Fruit fly (Drosophila melanogaster) whole organism, embryonic: ENCODE data around the gene Svil.

Experiments used
- ATbp ChIP-seq: fragments of 200-800 bp; sonication (Bioruptor generic); optimal IDR thresholded peaks from 2 replicates; lab custom pipeline; 2017; ENCODE audit warnings: missing biosample characterization, mild to moderate bottlenecking, missing genetic modification characterization, missing genetic modification reagents
- Awh ChIP-seq: fragments of 200-800 bp; sonication (Bioruptor generic); IDR thresholded peaks from 2 replicates; pipeline ENCODE4, ENCODE4 v1.3.6; 2022; ENCODE audit warnings: missing biosample characterization, missing genetic modification characterization
- CG10543 ChIP-seq: fragments of 200-800 bp; sonication (Bioruptor generic); optimal IDR thresholded peaks from 3 replicates; lab custom pipeline; 2017; ENCODE audit warnings: missing biosample characterization, mild to moderate bottlenecking, missing genetic modification characterization, moderate library complexity
- CG11695 ChIP-seq: fragments of 200-800 bp; sonication (Bioruptor generic); IDR thresholded peaks from 3 replicates; pipeline ENCODE4 v1.3.6; 2022; ENCODE audit warnings: missing biosample characterization, missing genetic modification characterization
- CG12659 ChIP-seq: fragments of 200-800 bp; sonication (Bioruptor generic); optimal IDR thresholded peaks from 3 replicates; lab custom pipeline; 2017; ENCODE audit warnings: mild to moderate bottlenecking, missing biosample characterization, missing genetic modification reagents, missing genetic modification characterization
- CG15011 ChIP-seq: fragments of 200-800 bp; sonication (Bioruptor generic); optimal IDR thresholded peaks from 3 replicates; lab custom pipeline; 2018; ENCODE audit warnings: missing biosample characterization, mild to moderate bottlenecking, missing genetic modification characterization
- CG1529 ChIP-seq: fragments of 200-800 bp; sonication (Bioruptor generic); optimal IDR thresholded peaks from 3 replicates; lab custom pipeline; 2018; ENCODE audit warnings: missing biosample characterization, missing genetic modification characterization
- CG1602 ChIP-seq: fragments of 200-800 bp; sonication (Bioruptor generic); optimal IDR thresholded peaks from 3 replicates; lab custom pipeline; 2016; ENCODE audit warnings: missing biosample characterization, missing genetic modification characterization
- CG1647 ChIP-seq: fragments of 200-800 bp; sonication (Bioruptor generic); optimal IDR thresholded peaks from 3 replicates; lab custom pipeline; 2016; ENCODE audit warnings: missing biosample characterization, missing genetic modification characterization
- CG16813 ChIP-seq: fragments of 200-800 bp; sonication (Bioruptor generic); IDR thresholded peaks from 3 replicates; pipeline ENCODE4 v1.3.6; 2022; ENCODE audit warnings: missing biosample characterization, missing genetic modification characterization; ENCODE audit not compliant: partially characterized antibody
- CG17385 ChIP-seq: fragments of 200-800 bp; sonication (Bioruptor generic); optimal IDR thresholded peaks from 3 replicates; lab custom pipeline; 2018; ENCODE audit warnings: missing biosample characterization, mild to moderate bottlenecking, missing genetic modification characterization
- CG18011 ChIP-seq: fragments of 200-800 bp; sonication (Bioruptor generic); optimal IDR thresholded peaks from 2 replicates; lab custom pipeline; 2017; ENCODE audit warnings: missing biosample characterization, missing genetic modification characterization, mild to moderate bottlenecking, moderate library complexity, missing genotype
- CG18599 ChIP-seq: fragments of 200-800 bp; sonication (Bioruptor generic); optimal IDR thresholded peaks from 3 replicates; lab custom pipeline; 2017; ENCODE audit warnings: missing biosample characterization, missing genetic modification characterization, mild to moderate bottlenecking, moderate library complexity, missing genetic modification reagents
- CG2116 ChIP-seq: fragments of 200-800 bp; sonication (Bioruptor generic); optimal IDR thresholded peaks from 3 replicates; lab custom pipeline; 2018; ENCODE audit warnings: missing biosample characterization, mild to moderate bottlenecking, missing genetic modification characterization
- CG3065 ChIP-seq: fragments of 200-800 bp; sonication (Bioruptor generic); optimal IDR thresholded peaks from 2 replicates; lab custom pipeline; 2016; ENCODE audit warnings: missing biosample characterization, missing genetic modification characterization
- CG34422 ChIP-seq: fragments of 200-800 bp; sonication (Bioruptor generic); IDR thresholded peaks from 3 replicates; pipeline ENCODE4 v1.3.6; 2022; ENCODE audit warnings: missing biosample characterization, missing genetic modification characterization
- CG3838 ChIP-seq: fragments of 200-800 bp; sonication (Bioruptor generic); optimal IDR thresholded peaks from 3 replicates; lab custom pipeline; 2016; ENCODE audit warnings: missing biosample characterization, missing genetic modification characterization
- CG4707 ChIP-seq: fragments of 200-800 bp; sonication (Bioruptor generic); optimal IDR thresholded peaks from 2 replicates; lab custom pipeline; 2018; ENCODE audit warnings: missing biosample characterization, mild to moderate bottlenecking, missing genetic modification characterization, moderate library complexity
- CG6683 ChIP-seq: fragments of 200-800 bp; sonication (Bioruptor generic); optimal IDR thresholded peaks from 2 replicates; lab custom pipeline; 2017; ENCODE audit warnings: missing biosample characterization, mild to moderate bottlenecking, missing genetic modification characterization, missing genetic modification reagents
- CG7963 ChIP-seq: fragments of 200-800 bp; sonication (Bioruptor generic); IDR thresholded peaks from 3 replicates; pipeline ENCODE4 v1.3.6; 2022; ENCODE audit warnings: missing biosample characterization, missing genetic modification characterization; ENCODE audit not compliant: partially characterized antibody
- Camta ChIP-seq: fragments of 200-800 bp; sonication (Bioruptor generic); optimal IDR thresholded peaks from 2 replicates; lab custom pipeline; 2016; ENCODE audit warnings: missing biosample characterization, missing genetic modification characterization
- CrebB ChIP-seq: fragments of 200-800 bp; sonication (Bioruptor generic); optimal IDR thresholded peaks from 3 replicates; lab custom pipeline; 2018; ENCODE audit warnings: missing biosample characterization, mild to moderate bottlenecking, missing genetic modification characterization
- Dbx ChIP-seq: fragments of 200-800 bp; sonication (Bioruptor generic); IDR thresholded peaks from 3 replicates; pipeline ENCODE4 v1.3.6; 2022; ENCODE audit warnings: missing biosample characterization, missing genetic modification characterization
- Dip2 ChIP-seq: fragments of 200-800 bp; sonication (Bioruptor generic); IDR thresholded peaks from 2 replicates; pipeline ENCODE4 v1.3.6; 2022; ENCODE audit warnings: missing biosample characterization, missing genetic modification characterization
- Fer2 ChIP-seq: fragments of 200-800 bp; sonication (Bioruptor generic); optimal IDR thresholded peaks from 2 replicates; lab custom pipeline; 2018; ENCODE audit warnings: missing biosample characterization, mild to moderate bottlenecking, missing genetic modification characterization, moderate library complexity
- HHEX ChIP-seq: fragments of 200-800 bp; sonication (Bioruptor generic); optimal IDR thresholded peaks from 3 replicates; lab custom pipeline; 2017; ENCODE audit warnings: missing biosample characterization, mild to moderate bottlenecking, missing genetic modification characterization, missing genetic modification reagents
- Hmx ChIP-seq: fragments of 200-800 bp; sonication (Bioruptor generic); optimal IDR thresholded peaks from 2 replicates; lab custom pipeline; 2016; ENCODE audit warnings: missing biosample characterization, missing genetic modification characterization
- Hr39 ChIP-seq: fragments of >200 bp; optimal IDR thresholded peaks from 2 replicates; lab custom pipeline; 2017
- MBD-R2 ChIP-seq: fragments of 200-800 bp; sonication (Bioruptor generic); IDR thresholded peaks from 2 replicates; pipeline ENCODE4 v1.3.6; 2022; ENCODE audit warnings: missing biosample characterization, missing genetic modification characterization
- Max ChIP-seq: fragments of 200-800 bp; sonication (Bioruptor generic); optimal IDR thresholded peaks from 2 replicates; lab custom pipeline; 2016; ENCODE audit warnings: missing biosample characterization, mild to moderate bottlenecking, missing genetic modification characterization
- Mrtf ChIP-seq: fragments of 200-800 bp; sonication (Bioruptor generic); IDR thresholded peaks from 3 replicates; pipeline ENCODE4 v1.3.6; 2022; ENCODE audit warnings: missing biosample characterization, missing genetic modification characterization
- NfI ChIP-seq: fragments of 200-800 bp; sonication (Bioruptor generic); optimal IDR thresholded peaks from 3 replicates; lab custom pipeline; 2018; ENCODE audit warnings: missing biosample characterization, mild to moderate bottlenecking, missing genetic modification characterization, moderate library complexity
- Oli ChIP-seq: fragments of 200-800 bp; sonication (Bioruptor generic); optimal IDR thresholded peaks from 2 replicates; lab custom pipeline; 2018; ENCODE audit warnings: missing biosample characterization, mild to moderate bottlenecking, missing genetic modification characterization, moderate library complexity
- al ChIP-seq: fragments of 200-800 bp; sonication (Bioruptor generic); IDR thresholded peaks from 2 replicates; pipeline ENCODE4 v1.3.6; 2022; ENCODE audit warnings: missing biosample characterization, missing genetic modification characterization
- bcd ChIP-seq: fragments of 200-800 bp; sonication (Bioruptor generic); optimal IDR thresholded peaks from 2 replicates; lab custom pipeline; 2017; ENCODE audit warnings: missing biosample characterization, mild to moderate bottlenecking, missing genetic modification characterization
- bowl ChIP-seq: fragments of 200-800 bp; sonication (Bioruptor generic); IDR thresholded peaks from 2 replicates; pipeline ENCODE4 v1.3.6; 2022; ENCODE audit warnings: missing biosample characterization, missing genetic modification characterization
- dan ChIP-seq: fragments of 200-800 bp; sonication (Bioruptor generic); IDR thresholded peaks from 2 replicates; pipeline ENCODE4 v1.3.6; 2022; ENCODE audit warnings: missing biosample characterization, missing genetic modification characterization
- en ChIP-seq: fragments of 200-800 bp; sonication (Bioruptor generic); optimal IDR thresholded peaks from 2 replicates; lab custom pipeline; 2016; ENCODE audit warnings: missing biosample characterization, missing genetic modification characterization
- fd3F ChIP-seq: fragments of 200-800 bp; sonication (Bioruptor generic); optimal IDR thresholded peaks from 2 replicates; lab custom pipeline; 2018; ENCODE audit warnings: missing biosample characterization, mild to moderate bottlenecking, missing genetic modification characterization, moderate library complexity
- ind ChIP-seq: fragments of 200-800 bp; sonication (Bioruptor generic); optimal IDR thresholded peaks from 3 replicates; lab custom pipeline; 2016; ENCODE audit warnings: missing biosample characterization, missing genetic modification characterization
- ken ChIP-seq: fragments of 200-800 bp; sonication (Bioruptor generic); IDR thresholded peaks from 3 replicates; pipeline ENCODE4 v1.3.6; 2022; ENCODE audit warnings: missing biosample characterization, missing genetic modification characterization
- lilli ChIP-seq: fragments of 200-800 bp; sonication (Bioruptor generic); optimal IDR thresholded peaks from 3 replicates; lab custom pipeline; 2016; ENCODE audit warnings: missing biosample characterization, missing genetic modification characterization
- lola ChIP-seq, 3 experiments: fragments of >200 bp in 2 of 3; fragments of 200-800 bp in 1 of 3; sonication (Bioruptor generic) in 1 of 3; optimal IDR thresholded peaks; 2 replicates each; lab custom pipeline; 2017 to 2019; ENCODE audit warnings: missing biosample characterization in 3 of 3, missing genetic modification characterization in 3 of 3, mild to moderate bottlenecking in 1 of 3, moderate library complexity in 1 of 3
- lov ChIP-seq, 2 experiments: fragments of 200-800 bp in 1 of 2; fragments of >200 bp in 1 of 2; sonication (Bioruptor generic) in 1 of 2; IDR thresholded peaks in 1 of 2; optimal IDR thresholded peaks in 1 of 2; 2 replicates in 1 of 2; 3 replicates in 1 of 2; pipeline versions ENCODE4 v1.3.6 to Lab custom; 2017 to 2022; ENCODE audit warnings: missing biosample characterization in 1 of 2, missing genetic modification characterization in 1 of 2
- maf-S ChIP-seq: fragments of 200-800 bp; sonication (Bioruptor generic); optimal IDR thresholded peaks from 2 replicates; lab custom pipeline; 2016; ENCODE audit warnings: missing biosample characterization, missing genetic modification characterization
- sisA ChIP-seq: fragments of 200-800 bp; sonication (Bioruptor generic); IDR thresholded peaks from 2 replicates; pipeline ENCODE4 v1.3.6; 2022; ENCODE audit warnings: missing biosample characterization, missing genetic modification characterization
- sug ChIP-seq: fragments of 200-800 bp; optimal IDR thresholded peaks from 2 replicates; lab custom pipeline; 2019; ENCODE audit warnings: missing biosample characterization, mild to moderate bottlenecking, missing genetic modification characterization, moderate library complexity
- tna ChIP-seq: fragments of 200-800 bp; sonication (Bioruptor generic); IDR thresholded peaks from 2 replicates; pipeline ENCODE4 v1.3.6; 2022; ENCODE audit warnings: missing biosample characterization, missing genetic modification characterization; ENCODE audit not compliant: partially characterized antibody
- toy ChIP-seq: fragments of 200-800 bp; sonication (Bioruptor generic); IDR thresholded peaks from 2 replicates; pipeline ENCODE4 v1.3.6; 2022; ENCODE audit warnings: missing biosample characterization, missing genetic modification characterization
- vnd ChIP-seq: fragments of 200-800 bp; sonication (Bioruptor generic); IDR thresholded peaks from 3 replicates; pipeline ENCODE4 v1.3.6; 2022; ENCODE audit warnings: missing biosample characterization, missing genetic modification characterization; ENCODE audit not compliant: partially characterized antibody
- wek ChIP-seq: fragments of 200-800 bp; sonication (Bioruptor generic); optimal IDR thresholded peaks from 3 replicates; lab custom pipeline; 2018; ENCODE audit warnings: missing biosample characterization, mild to moderate bottlenecking, missing genetic modification characterization, moderate library complexity

Svil gene

dm6 chr3L:2489438-2489837, 112.0 kb downstream of the Svil start (continued):
- TF ChIP-seq CG3065 = no peak
- no peak for TF ChIP-seq lilli (GFP tag; lab: Kevin White, UChicago)
- no peak for TF ChIP-seq CG18011 (GFP tag; lab: Kevin White, UChicago)
- TF ChIP-seq HHEX (GFP tag; lab: Kevin White, UChicago) = peak; percentile 77
- no peak for TF ChIP-seq toy (GFP tag; lab: Robert Waterston, UW)
- TF ChIP-seq en (GFP tag; lab: Kevin White, UChicago) = no peak
- TF ChIP-seq sisA (GFP tag; lab: Robert Waterston, UW) = no peak
- TF ChIP-seq ATbp = peak; percentile 86
- TF ChIP-seq CG11695 (GFP tag; lab: Robert Waterston, UW) = no peak
- TF ChIP-seq CG6683 (GFP tag; lab: Kevin White, UChicago) = no peak
- TF ChIP-seq al (GFP tag; lab: Robert Waterston, UW) = no peak
- no peak for TF ChIP-seq Fer2
- TF ChIP-seq Hr39 (lab: Kevin White, UChicago) = no peak
- TF ChIP-seq tna = no peak
- TF ChIP-seq Hmx (GFP tag; lab: Kevin White, UChicago) = no peak
- TF ChIP-seq CG4707 (GFP tag; lab: Kevin White, UChicago) = peak; percentile 56
- no peak for TF ChIP-seq fd3F (GFP tag; lab: Kevin White, UChicago)
- peak; percentile 27 for TF ChIP-seq CG10543 (GFP tag; lab: Kevin White, UChicago)
- TF ChIP-seq sug (tag; lab: Kevin White, UChicago) = no peak
- TF ChIP-seq CG34422 (GFP tag; lab: Robert Waterston, UW) = no peak
- no peak for TF ChIP-seq CG2116
- peak; percentile 62 for TF ChIP-seq Camta (GFP tag; lab: Kevin White, UChicago)
- no peak for TF ChIP-seq dan (GFP tag; lab: Robert Waterston, UW)
- TF ChIP-seq ind (GFP tag; lab: Kevin White, UChicago) = no peak
- no peak for TF ChIP-seq CG16813 (GFP tag; lab: Robert Waterston, UW)
- no peak for TF ChIP-seq Dbx
- TF ChIP-seq Max = no peak
- no peak for TF ChIP-seq bowl (GFP tag; lab: Robert Waterston, UW)
- TF ChIP-seq CG3838 (GFP tag; lab: Kevin White, UChicago) = no peak
- no peak for TF ChIP-seq CG12659 (GFP tag; lab: Kevin White, UChicago)
- no peak for TF ChIP-seq Dip2
- TF ChIP-seq maf-S (GFP tag; lab: Kevin White, UChicago) = no peak
- TF ChIP-seq lola (GFP tag; optimal IDR thresholded peaks at IDR 0.05; lab: Kevin White, UChicago) = peak in 1 of 3 experiments; percentile 31
- no peak for TF ChIP-seq vnd (GFP tag; lab: Robert Waterston, UW)
- TF ChIP-seq Awh (GFP tag; lab: Robert Waterston, UW) = peak; percentile 81
- no peak for TF ChIP-seq CG17385
- TF ChIP-seq CG1602 (GFP tag; lab: Kevin White, UChicago) = no peak
- peak; percentile 55 for TF ChIP-seq CG1529 (GFP tag; lab: Kevin White, UChicago)
- TF ChIP-seq CG1647 = no peak
- no peak for TF ChIP-seq Oli (tag; lab: Kevin White, UChicago)
- TF ChIP-seq MBD-R2 = no peak
- peak; percentile 48 for TF ChIP-seq CG15011
- no peak for TF ChIP-seq bcd (GFP tag; lab: Kevin White, UChicago)
- TF ChIP-seq CrebB (tag; lab: Kevin White, UChicago) = peak; percentile 20
- 0 out of 3 replicates have a peak, but pooled peaks have one; percentile 3 for TF ChIP-seq Mrtf
- TF ChIP-seq ken (GFP tag; lab: Robert Waterston, UW) = no peak
- peak; percentile 38 for TF ChIP-seq CG18599 (GFP tag; lab: Kevin White, UChicago)
- no peak for TF ChIP-seq NfI (GFP tag; lab: Kevin White, UChicago)
- TF ChIP-seq lov (optimal IDR thresholded peaks at IDR 0.05; lab: Kevin White, UChicago) = no peak
- TF ChIP-seq lov (GFP tag; IDR thresholded peaks at IDR 0.05; lab: Robert Waterston, UW) = 0 out of 3 replicates have a peak, but pooled peaks have one; percentile 27
- TF ChIP-seq CG7963 (GFP tag; lab: Robert Waterston, UW) = no peak
- TF ChIP-seq wek (GFP tag; lab: Kevin White, UChicago) = peak; percentile 79
